Worm (Caenorhabditis elegans) whole organism, midembryonic: ENCODE measurements around the gene casy-1.

Source experiments
- flt-1 ChIP-seq: fragments of 200-800 bp; sonication (Bioruptor generic); IDR thresholded peaks from 2 replicates; pipeline ENCODE4 v1.3.6; 2022; ENCODE audit warnings: missing genetic modification characterization, missing compliant biosample characterization
- ztf-29 ChIP-seq: fragments of 200-800 bp; sonication (Bioruptor generic); IDR thresholded peaks from 2 replicates; pipeline ENCODE4 v1.3.6; 2022; ENCODE audit warnings: missing genetic modification reagents, missing genetic modification characterization, missing compliant biosample characterization

DNA sequence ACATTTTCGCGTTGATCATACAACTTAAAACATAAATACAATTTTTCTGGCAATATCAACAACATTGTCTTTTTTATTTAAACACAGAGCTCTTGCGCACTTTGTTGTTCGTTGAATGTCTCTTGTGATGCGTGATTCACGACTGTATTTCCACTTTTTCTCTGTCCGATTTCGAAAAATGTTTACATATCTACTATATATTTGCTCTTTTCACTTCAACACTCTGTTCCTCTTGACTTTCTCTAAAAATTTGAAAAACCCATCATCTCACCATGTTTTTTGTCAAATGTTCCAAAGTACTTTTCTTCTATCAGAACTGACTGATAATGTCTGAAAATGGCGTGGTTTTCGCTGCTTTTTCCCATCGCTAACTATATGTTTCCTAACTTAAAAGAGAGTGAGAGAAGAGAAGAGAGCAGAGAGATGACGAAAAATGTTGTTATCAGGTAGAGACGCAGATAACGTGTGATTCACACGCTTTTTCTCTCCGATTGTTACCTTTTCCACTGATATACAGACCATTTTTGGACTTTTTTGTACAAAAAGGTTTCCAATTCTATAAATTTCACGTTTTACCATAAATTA, 44.5 kb downstream of the casy-1 start:
- TF ChIP-seq ztf-29 (GFP tag; lab: Robert Waterston, UW) (no peak), flt-1 (GFP tag; lab: Robert Waterston, UW) (no peak)
